Worm (Caenorhabditis elegans) whole organism, late embryonic: Measurements from ENCODE around the gene F45D3.1.

Experiments
- ceh-19 ChIP-seq: fragments of 200-800 bp; sonication (Bioruptor generic); optimal IDR thresholded peaks from 2 replicates; lab custom pipeline; 2018; ENCODE audit warnings: mild to moderate bottlenecking, missing genetic modification characterization, missing compliant biosample characterization
- ceh-2 ChIP-seq: sonication (generic microtip); optimal IDR thresholded peaks from 2 replicates; lab custom pipeline; 2016; ENCODE audit warnings: missing genotype, missing genetic modification characterization, missing compliant biosample characterization
- ceh-45 ChIP-seq: fragments of 200-800 bp; sonication (Bioruptor generic); IDR thresholded peaks from 2 replicates; pipeline ENCODE4 v1.3.6; 2022; ENCODE audit warnings: missing genetic modification reagents, missing genetic modification characterization, missing compliant biosample characterization
- ceh-9 ChIP-seq: sonication (generic microtip); optimal IDR thresholded peaks from 2 replicates; lab custom pipeline; 2016; ENCODE audit warnings: mild to moderate bottlenecking, missing genetic modification characterization, inconsistent platforms, missing compliant biosample characterization
- elt-2 ChIP-seq: sonication (generic microtip); optimal IDR thresholded peaks from 2 replicates; lab custom pipeline; 2016; ENCODE audit warnings: missing genetic modification reagents, missing genetic modification characterization, missing compliant biosample characterization
- eyg-1 ChIP-seq: sonication (generic microtip); optimal IDR thresholded peaks from 2 replicates; lab custom pipeline; 2016; ENCODE audit warnings: missing genotype, missing genetic modification characterization, missing compliant biosample characterization
- fax-1 ChIP-seq: sonication (generic microtip); optimal IDR thresholded peaks from 2 replicates; lab custom pipeline; 2016; ENCODE audit warnings: missing genotype, missing genetic modification characterization, missing compliant biosample characterization
- nfya-1 ChIP-seq: sonication (generic microtip); optimal IDR thresholded peaks from 2 replicates; lab custom pipeline; 2017; ENCODE audit warnings: missing genetic modification characterization, mild to moderate bottlenecking, missing compliant biosample characterization, antibody characterized with exemption, moderate library complexity
- nhr-11 ChIP-seq: fragments of 150-350 bp; optimal IDR thresholded peaks from 2 replicates; lab custom pipeline; 2014; ENCODE audit warnings: missing biosample characterization, missing genetic modification characterization
- pha-4 ChIP-seq: fragments of 150-350 bp; optimal IDR thresholded peaks from 2 replicates; lab custom pipeline; 2018; ENCODE audit warnings: missing biosample characterization, missing genetic modification reagents, missing genetic modification characterization
- pqm-1 ChIP-seq: sonication (generic microtip); optimal IDR thresholded peaks from 2 replicates; lab custom pipeline; 2016; ENCODE audit warnings: missing genetic modification characterization, missing compliant biosample characterization
- sox-4 ChIP-seq: sonication (generic microtip); optimal IDR thresholded peaks from 2 replicates; lab custom pipeline; 2017; ENCODE audit warnings: mild to moderate bottlenecking, missing genetic modification characterization, inconsistent platforms, missing compliant biosample characterization

DNA sequence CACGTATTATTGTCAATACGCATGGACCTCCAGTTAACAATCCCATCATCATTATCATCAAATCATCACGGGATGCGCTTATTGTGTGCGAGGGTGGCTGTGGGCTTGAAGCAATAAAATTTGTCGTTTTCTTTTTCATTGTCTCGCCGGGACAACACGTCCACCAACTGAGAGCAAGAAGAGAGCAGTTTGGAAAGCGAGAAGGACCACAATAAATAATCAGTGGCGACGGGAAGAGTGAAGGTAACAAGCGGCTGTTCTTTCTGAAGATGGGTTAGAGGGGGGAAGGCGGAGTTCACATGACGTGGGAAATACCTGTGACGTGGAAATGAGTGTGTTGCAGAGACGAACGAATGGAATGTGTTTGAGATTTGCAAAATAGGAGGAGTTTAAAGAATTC is 8.1 kb upstream of the F45D3.1 start:
- TF ChIP-seq eyg-1 (tag; lab: Kevin White, UChicago) (no peak), nfya-1 (tag; lab: Kevin White, UChicago) (no peak), pha-4 (tag; lab: Kevin White, UChicago) (no peak), elt-2 (tag; lab: Kevin White, UChicago) (no peak), fax-1 (tag; lab: Kevin White, UChicago) (no peak), pqm-1 (tag; lab: Kevin White, UChicago) (no peak), ceh-9 (tag; lab: Kevin White, UChicago) (no peak), nhr-11 (tag; lab: Kevin White, UChicago) (no peak), sox-4 (tag; lab: Kevin White, UChicago) (no peak), ceh-19 (GFP tag; lab: Kevin White, UChicago) (no peak), ceh-2 (tag; lab: Kevin White, UChicago) (no peak), ceh-45 (GFP tag; lab: Robert Waterston, UW) (no peak)
